Fruit fly (Drosophila melanogaster) Kc167 (cell line): ENCODE data around the gene Cpr64Ac.

Experiments used
- Myc ChIP-seq: fragments of >200 bp; optimal IDR thresholded peaks from 2 replicates; lab custom pipeline; 2017; ENCODE audit warnings: missing external identifiers
- Sin3A ChIP-seq: fragments of >200 bp; optimal IDR thresholded peaks from 2 replicates; lab custom pipeline; 2018; ENCODE audit warnings: missing external identifiers
- h ChIP-seq: fragments of >200 bp; optimal IDR thresholded peaks from 3 replicates; lab custom pipeline; 2018; ENCODE audit warnings: missing external identifiers
- insv ChIP-seq: fragments of >200 bp; optimal IDR thresholded peaks from 3 replicates; lab custom pipeline; 2018; ENCODE audit warnings: missing external identifiers
- psq ChIP-seq: fragments of >200 bp; optimal IDR thresholded peaks from 2 replicates; lab custom pipeline; 2017; ENCODE audit warnings: missing external identifiers
- ttk ChIP-seq: sonication (Bioruptor generic); optimal IDR thresholded peaks from 2 replicates; lab custom pipeline; 2017; ENCODE audit warnings: missing external identifiers

The Cpr64Ac gene

DNA sequence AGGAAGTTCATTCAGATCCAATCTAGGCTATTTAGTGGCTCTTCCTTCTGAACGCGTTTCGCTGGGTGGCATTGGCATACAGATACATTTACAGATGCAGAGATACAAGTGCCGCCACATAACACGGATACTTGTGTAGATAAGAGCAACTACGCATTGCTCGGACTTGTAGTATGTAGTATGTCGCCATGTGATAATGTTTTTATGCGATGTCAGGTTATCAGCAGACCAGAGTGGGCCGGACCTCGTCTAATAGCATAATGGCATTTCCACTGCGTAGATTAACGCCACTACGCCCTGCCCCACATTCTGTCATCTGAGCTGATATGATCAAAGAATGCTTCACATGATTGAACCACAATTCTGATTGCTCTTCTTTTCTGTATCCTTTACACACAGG lies 9.1 kb upstream of the Cpr64Ac start:
- TF ChIP-seq Sin3A (lab: Kevin White, UChicago), result no peak
- TF ChIP-seq Myc (lab: Kevin White, UChicago), result no peak
- TF ChIP-seq psq (lab: Kevin White, UChicago), result no peak
- TF ChIP-seq ttk, result no peak
- TF ChIP-seq h, result no peak
- no peak for TF ChIP-seq insv (lab: Kevin White, UChicago)

DNA sequence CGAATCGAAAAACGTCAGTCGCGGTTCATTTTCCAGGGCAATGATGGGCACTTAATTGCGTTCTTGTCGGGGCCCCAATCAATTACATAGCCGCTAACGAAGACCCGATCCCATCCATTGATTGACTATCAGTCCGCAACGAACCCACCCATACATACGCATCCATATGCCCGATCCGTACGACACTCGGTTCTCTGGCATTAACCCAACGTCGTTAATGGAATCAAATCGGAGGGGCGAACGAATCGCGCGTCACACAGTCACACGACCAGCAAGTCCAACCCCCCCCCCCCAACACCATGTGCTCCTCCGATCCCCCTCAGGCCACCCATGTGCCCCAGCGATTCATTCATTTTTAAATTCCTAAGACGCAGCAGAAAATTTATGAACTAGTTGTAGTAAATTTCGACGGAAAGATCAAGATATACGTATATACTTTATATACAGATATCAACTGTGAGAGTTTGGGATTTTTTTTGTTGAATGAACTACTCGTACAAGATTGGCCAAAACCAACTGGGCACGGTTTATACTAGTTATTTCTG lies 8.6 kb upstream of the Cpr64Ac start:
- no peak for TF ChIP-seq h
- no peak for TF ChIP-seq psq (lab: Kevin White, UChicago)
- TF ChIP-seq insv (lab: Kevin White, UChicago), result no peak
- TF ChIP-seq ttk, result no peak
- no peak for TF ChIP-seq Myc (lab: Kevin White, UChicago)
- no peak for TF ChIP-seq Sin3A (lab: Kevin White, UChicago)

- TF ChIP-seq psq (lab: Kevin White, UChicago) (no peak), ttk (no peak), h (no peak), Sin3A (lab: Kevin White, UChicago) (no peak), insv (lab: Kevin White, UChicago) (no peak), Myc (lab: Kevin White, UChicago) (no peak)
These were observed 8.0 kb upstream of the Cpr64Ac start for dm6 chr3L:4220679-4221078.

- TF ChIP-seq insv (lab: Kevin White, UChicago) (no peak), Sin3A (lab: Kevin White, UChicago) (no peak), Myc (lab: Kevin White, UChicago) (no peak), h (no peak), ttk (no peak), psq (lab: Kevin White, UChicago) (no peak)
These were observed 6.8 kb upstream of the Cpr64Ac start for dm6 chr3L:4219291-4220228.

dm6 chr3L:4215079-4215478 lies 2.4 kb upstream of the Cpr64Ac start, which contains the start of gene Cpr64Ad:
Gene Cpr64Ad (plus strand): TSS chr3L:4215379.
- TF ChIP-seq h, result no peak
- no peak for TF ChIP-seq psq (lab: Kevin White, UChicago)
- TF ChIP-seq Myc (lab: Kevin White, UChicago), result no peak
- no peak for TF ChIP-seq ttk
- no peak for TF ChIP-seq Sin3A (lab: Kevin White, UChicago)
- no peak for TF ChIP-seq insv (lab: Kevin White, UChicago)

dm6 chr3L:4211440-4211839 lies 1.3 kb downstream of the Cpr64Ac start, which contains the start of gene Cpr64Ab:
Gene Cpr64Ab (minus strand): TSS chr3L:4211540.
- TF ChIP-seq h (no peak), psq (lab: Kevin White, UChicago) (no peak), ttk (no peak), insv (lab: Kevin White, UChicago) (no peak), Myc (lab: Kevin White, UChicago) (no peak), Sin3A (lab: Kevin White, UChicago) (no peak)

- no peak for TF ChIP-seq Sin3A (lab: Kevin White, UChicago)
These were observed 3.0 kb downstream of the Cpr64Ac start for dm6 chr3L:4209731-4210130.

DNA sequence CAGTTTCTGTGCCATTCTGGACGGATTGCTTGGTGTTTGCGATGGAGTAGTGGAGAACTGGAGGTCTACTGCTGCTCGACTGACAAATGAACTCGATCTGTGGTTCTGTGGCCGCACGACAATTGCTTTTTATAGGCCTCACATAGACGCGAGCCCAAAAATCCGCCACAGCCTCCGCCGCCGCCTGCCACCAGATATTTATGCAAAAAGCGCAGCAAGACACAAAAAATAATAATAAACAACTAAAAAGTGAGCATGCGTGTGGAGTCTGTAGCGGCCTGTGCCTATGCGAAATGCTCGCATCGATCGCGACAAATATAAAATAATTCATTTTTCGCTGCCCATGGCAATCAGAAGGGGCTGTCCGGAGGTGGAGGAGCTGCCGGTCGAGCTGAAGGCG lies 3.6 kb downstream of the Cpr64Ac start, which contains the start of gene Cpr64Aa:
Gene Cpr64Aa, minus strand, starts transcription at position 101 of the 400 bp plus-strand sequence.
- TF ChIP-seq Sin3A (lab: Kevin White, UChicago) (no peak), psq (lab: Kevin White, UChicago) (no peak), ttk (no peak), h (no peak), insv (lab: Kevin White, UChicago) (no peak), Myc (lab: Kevin White, UChicago) (no peak)

DNA sequence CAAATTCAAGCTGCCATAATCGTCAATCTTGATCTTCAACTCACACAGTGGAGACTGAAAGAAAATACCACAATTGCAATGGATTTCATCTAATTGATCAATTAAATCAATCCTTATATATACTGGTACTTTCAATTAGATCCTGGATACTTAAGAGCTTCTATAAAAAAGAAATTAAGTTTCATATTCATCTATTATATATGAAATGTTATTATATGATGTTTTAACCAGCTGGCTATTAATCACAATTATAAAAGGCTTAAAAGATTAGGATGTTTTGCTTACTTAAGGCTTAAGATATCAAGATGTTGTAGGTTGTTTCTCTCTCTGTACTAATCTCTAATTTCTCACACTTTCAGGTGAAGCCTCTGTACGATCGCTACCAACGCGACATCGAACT lies 7.8 kb downstream of the Cpr64Ac start:
- TF ChIP-seq h, result no peak
- TF ChIP-seq psq (lab: Kevin White, UChicago), result no peak
- TF ChIP-seq Myc (lab: Kevin White, UChicago), result no peak
- no peak for TF ChIP-seq ttk
- TF ChIP-seq Sin3A (lab: Kevin White, UChicago), result no peak
- TF ChIP-seq insv (lab: Kevin White, UChicago), result no peak

- no peak for TF ChIP-seq psq (lab: Kevin White, UChicago)
- no peak for TF ChIP-seq Myc (lab: Kevin White, UChicago)
- TF ChIP-seq Sin3A (lab: Kevin White, UChicago), result no peak
- no peak for TF ChIP-seq h
- no peak for TF ChIP-seq ttk
- TF ChIP-seq insv (lab: Kevin White, UChicago), result no peak
These were observed 8.5 kb downstream of the Cpr64Ac start, which contains the start of gene CG15005 for dm6 chr3L:4204239-4204638. Gene CG15005 (minus strand): TSS chr3L:4204339.

DNA sequence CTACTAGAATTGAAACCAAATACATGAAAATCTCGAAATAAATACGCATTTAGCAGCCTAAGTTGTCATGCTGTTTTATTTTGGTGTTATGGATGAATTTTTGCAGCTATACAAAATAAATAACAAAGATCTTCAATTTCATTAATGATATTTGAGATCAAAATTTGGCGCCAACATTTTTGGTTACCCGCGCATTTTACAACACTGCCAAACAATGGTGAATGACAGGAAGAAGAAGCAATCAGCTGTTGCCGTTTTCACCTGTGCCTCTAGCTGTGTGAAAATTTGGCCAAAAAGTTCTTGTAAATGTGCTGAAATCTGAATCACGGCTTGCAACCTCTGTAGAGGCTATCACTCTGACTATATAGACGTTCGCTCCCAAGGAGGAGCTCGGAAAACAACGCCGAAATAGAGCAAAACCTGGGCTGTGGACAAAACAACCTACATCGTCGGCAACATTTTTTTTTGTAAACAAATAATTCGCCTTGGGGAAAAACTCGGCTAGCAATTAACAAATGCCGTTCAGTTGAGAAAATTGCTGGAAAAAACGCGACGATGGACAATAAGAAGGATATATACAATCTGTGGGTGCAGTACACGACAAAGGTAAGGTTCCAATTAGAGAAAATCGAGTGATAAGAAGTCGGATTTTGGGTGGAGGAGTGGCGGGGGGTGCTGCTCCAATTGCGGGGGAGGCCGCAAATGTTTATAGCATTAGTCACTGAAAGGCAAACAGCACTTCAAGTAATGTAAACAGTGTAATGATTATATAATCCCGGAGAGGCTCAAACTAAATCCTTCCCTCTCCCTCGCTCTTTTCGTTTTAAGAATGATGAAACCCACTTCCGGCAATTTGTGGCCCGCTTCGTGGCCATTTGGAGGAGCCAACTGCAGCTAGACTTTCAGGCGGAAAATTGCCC lies 18.7 kb downstream of the Cpr64Ac start, which contains the start of gene CG43367:
Gene CG43367, plus strand, starts transcription at position 264 of the 920 bp plus-strand sequence.
- TF ChIP-seq ttk (no peak), h (no peak), Myc (lab: Kevin White, UChicago) (no peak), psq (lab: Kevin White, UChicago) (no peak), Sin3A (lab: Kevin White, UChicago) (no peak), insv (lab: Kevin White, UChicago) (no peak)
